Worm (Caenorhabditis elegans): Measurements from ENCODE around the gene dif-1.
A peak's percentile ranks its signal among the peaks of the same experiment; 100 is the strongest.

The dif-1 gene

ce11 chrIV:7512617-7513233 lies 40.1 kb downstream of the dif-1 start, which contains the start of the genes plc-4 and R05G6.4 (continued):
- TF ChIP-seq pax-3 (tag; optimal IDR thresholded peaks at IDR 0.05) (no peak), hlh-17 (GFP tag; optimal IDR thresholded peaks at IDR 0.05; ENCODE audit: borderline replicate concordance) (no peak)

DNA sequence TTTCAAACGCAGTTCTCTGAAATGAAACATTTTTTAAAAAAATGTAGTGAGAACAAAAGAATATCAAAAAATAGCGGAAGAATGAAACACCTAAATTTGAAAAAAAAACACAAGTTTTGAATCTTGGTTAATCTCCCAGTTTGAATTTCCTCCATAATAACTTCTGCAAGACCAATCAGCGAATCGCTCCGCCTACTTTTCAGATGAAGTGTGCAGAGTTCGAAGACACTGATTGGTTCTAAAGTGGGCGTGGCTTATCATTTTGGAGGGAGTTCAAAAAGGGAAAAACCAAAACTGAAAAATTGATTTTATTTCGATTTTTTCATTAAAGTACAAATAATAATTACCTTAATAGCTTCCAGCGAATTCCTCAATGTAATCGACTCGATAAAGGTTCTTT lies 42.0 kb downstream of the dif-1 start:
- TF ChIP-seq dpl-1 (GFP tag; optimal IDR thresholded peaks at IDR 0.05) (peak in 2 of 3 experiments; percentile 29 to 37), lin-35 (GFP tag; optimal IDR thresholded peaks at IDR 0.05) (peak in 1 of 2 experiments; percentile 7), hlh-17 (GFP tag; optimal IDR thresholded peaks at IDR 0.05; ENCODE audit: borderline replicate concordance) (no peak), efl-1 (optimal IDR thresholded peaks at IDR 0.05) (peak in 1 of 2 experiments; percentile 10), efl-1 (GFP tag; optimal IDR thresholded peaks at IDR 0.05 in 1 of 2) (peak in 1 of 2 experiments; percentile 40), nhr-28 (tag; optimal IDR thresholded peaks at IDR 0.05) (no peak)

ce11 chrIV:7508850-7509249 lies 44.0 kb downstream of the dif-1 start:
- peak; percentile 18 to 51 (median 42) for TF ChIP-seq dpl-1 (GFP tag; optimal IDR thresholded peaks at IDR 0.05)
- peak; percentile 38 to 56 for TF ChIP-seq efl-1 (optimal IDR thresholded peaks at IDR 0.05)
- peak; percentile 48 to 91 for TF ChIP-seq efl-1 (GFP tag; optimal IDR thresholded peaks at IDR 0.05 in 1 of 2)
- peak in 1 of 2 experiments; percentile 65 for TF ChIP-seq lin-35 (GFP tag; optimal IDR thresholded peaks at IDR 0.05)
- no peak for TF ChIP-seq nhr-237 (tag; optimal IDR thresholded peaks at IDR 0.05)
- peak; percentile 51 to 87 for TF ChIP-seq lsy-2 (tag; optimal IDR thresholded peaks at IDR 0.05)

- TF ChIP-seq xbp-1 (tag; optimal IDR thresholded peaks at IDR 0.05) (peak; percentile 83), mab-9 (GFP tag; IDR thresholded peaks at IDR 0.05) (0 out of 2 replicates have a peak, but pooled peaks have one; percentile 17), lsy-2 (tag; optimal IDR thresholded peaks at IDR 0.05) (peak; percentile 77 to 90), nhr-11 (tag; optimal IDR thresholded peaks at IDR 0.05) (peak; percentile 24), ceh-88 (GFP tag; IDR thresholded peaks at IDR 0.05) (peak; percentile 49; the same call in 1 of the 2 replicates), lin-39 (tag; optimal IDR thresholded peaks at IDR 0.05) (no peak), ztf-4 (tag; optimal IDR thresholded peaks at IDR 0.05) (peak; percentile 55), nhr-47 (tag; optimal IDR thresholded peaks at IDR 0.05) (peak; percentile 83), sox-4 (tag; optimal IDR thresholded peaks at IDR 0.05) (no peak), ceh-90 (tag; optimal IDR thresholded peaks at IDR 0.05) (no peak), tbx-2 (tag; optimal IDR thresholded peaks at IDR 0.05) (peak; percentile 86), lin-15B (tag; optimal IDR thresholded peaks at IDR 0.05) (peak; percentile 72), fkh-8 (tag; optimal IDR thresholded peaks at IDR 0.05) (peak; percentile 81), zag-1 (tag; optimal IDR thresholded peaks at IDR 0.05) (no peak), mdl-1 (tag; optimal IDR thresholded peaks at IDR 0.05) (peak in 1 of 2 experiments; percentile 89), ceh-63 (GFP tag; optimal IDR thresholded peaks at IDR 0.05) (no peak), nhr-84 (tag; optimal IDR thresholded peaks at IDR 0.05) (no peak), sptf-1 (tag; optimal IDR thresholded peaks at IDR 0.05) (no peak), Y116A8C.19 (tag; optimal IDR thresholded peaks at IDR 0.05; ENCODE audit: borderline replicate concordance) (no peak), ces-1 (GFP tag; optimal IDR thresholded peaks at IDR 0.05) (no peak), pax-3 (tag; optimal IDR thresholded peaks at IDR 0.05) (peak; percentile 47), swsn-7 (tag; optimal IDR thresholded peaks at IDR 0.05) (peak; percentile 82), irx-1 (tag; optimal IDR thresholded peaks at IDR 0.05) (no peak), mep-1 (tag; optimal IDR thresholded peaks at IDR 0.05) (peak; percentile 54), dsc-1 (tag; optimal IDR thresholded peaks at IDR 0.05) (peak; percentile 57), C16A3.4 (tag; optimal IDR thresholded peaks at IDR 0.05) (peak; percentile 90), nhr-76 (tag; optimal IDR thresholded peaks at IDR 0.05) (no peak), ceh-8 (GFP tag; optimal IDR thresholded peaks at IDR 0.05) (no peak), nhr-237 (tag; optimal IDR thresholded peaks at IDR 0.05) (peak; percentile 73), efl-3 (GFP tag; optimal IDR thresholded peaks at IDR 0.05) (no peak), C04F5.9 (tag; optimal IDR thresholded peaks at IDR 0.05) (no peak), isw-1 (GFP tag; IDR thresholded peaks at IDR 0.05) (peak; percentile 71), blmp-1 (tag; optimal IDR thresholded peaks at IDR 0.05) (peak; percentile 79), snu-23 (GFP tag; optimal IDR thresholded peaks at IDR 0.05) (peak; percentile 93), lir-3 (tag; optimal IDR thresholded peaks at IDR 0.05; ENCODE audit: poor library complexity) (peak; percentile 7), ztf-11 (tag; optimal IDR thresholded peaks at IDR 0.05) (no peak), nhr-28 (tag; optimal IDR thresholded peaks at IDR 0.05) (no peak), nhr-12 (tag; optimal IDR thresholded peaks at IDR 0.05) (no peak)
Measured at ce11 chrIV:7507841-7508509, 44.8 kb downstream of the dif-1 start, which contains the start of the genes vdac-1 and R05G6.5. TSS of gene vdac-1 (minus strand) at chrIV:7507891. TSS of gene R05G6.5 (plus strand) at chrIV:7508367.
